Worm (Caenorhabditis elegans) whole organism, L3 larva: ENCODE data around the gene R13H4.7.

Experiments
- aly-2 ChIP-seq: fragments of 150-350 bp; optimal IDR thresholded peaks from 2 replicates; lab custom pipeline; 2014; ENCODE audit warnings: missing biosample characterization, missing genetic modification characterization
- ceh-82 ChIP-seq: fragments of 150-350 bp; optimal IDR thresholded peaks from 2 replicates; lab custom pipeline; 2014; ENCODE audit warnings: missing biosample characterization, missing genetic modification characterization
- daf-12 ChIP-seq: fragments of 150-350 bp; optimal IDR thresholded peaks from 2 replicates; lab custom pipeline; 2014; ENCODE audit warnings: missing biosample characterization, missing genetic modification reagents, missing genetic modification characterization
- egl-27 ChIP-seq: sonication (generic microtip); optimal IDR thresholded peaks from 4 replicates; lab custom pipeline; 2017; ENCODE audit warnings: missing biosample characterization, missing genetic modification reagents, missing genetic modification characterization
- elt-1 ChIP-seq: fragments of 150-350 bp; optimal IDR thresholded peaks from 2 replicates; lab custom pipeline; 2014; ENCODE audit warnings: missing biosample characterization, missing genetic modification characterization
- elt-3 ChIP-seq, 3 experiments: fragments of 150-350 bp in 1 of 3; sonication (generic microtip) in 2 of 3; optimal IDR thresholded peaks; 2 replicates in 2 of 3; 4 replicates in 1 of 3; lab custom pipeline; 2014 to 2017; ENCODE audit warnings: missing biosample characterization in 3 of 3, missing genetic modification characterization in 3 of 3
- eor-1 ChIP-seq, 2 experiments: fragments of 150-350 bp; optimal IDR thresholded peaks; 2 replicates each; lab custom pipeline; 2014 to 2018; ENCODE audit warnings: missing biosample characterization in 2 of 2, missing genetic modification characterization in 2 of 2
- fkh-10 ChIP-seq: sonication (generic microtip); optimal IDR thresholded peaks from 2 replicates; lab custom pipeline; 2017; ENCODE audit warnings: missing biosample characterization, missing genetic modification reagents, missing genetic modification characterization
- fkh-2 ChIP-seq: fragments of 150-350 bp; optimal IDR thresholded peaks from 2 replicates; lab custom pipeline; 2014; ENCODE audit warnings: missing biosample characterization, missing genetic modification reagents, missing genetic modification characterization
- fos-1 ChIP-seq: fragments of 150-350 bp; optimal IDR thresholded peaks from 2 replicates; lab custom pipeline; 2014; ENCODE audit warnings: missing biosample characterization, missing genetic modification characterization
- jun-1 ChIP-seq: fragments of 150-350 bp; optimal IDR thresholded peaks from 2 replicates; lab custom pipeline; 2014; ENCODE audit warnings: missing biosample characterization, missing genetic modification reagents, missing genetic modification characterization
- lin-15B ChIP-seq: fragments of 150-350 bp; optimal IDR thresholded peaks from 2 replicates; lab custom pipeline; 2014; ENCODE audit warnings: missing biosample characterization, missing genetic modification characterization
- lsy-12 ChIP-seq: sonication (generic microtip); optimal IDR thresholded peaks from 2 replicates; lab custom pipeline; 2016; ENCODE audit warnings: mild to moderate bottlenecking, missing genetic modification characterization, missing compliant biosample characterization
- mdl-1 ChIP-seq: fragments of 150-350 bp; optimal IDR thresholded peaks from 2 replicates; lab custom pipeline; 2014; ENCODE audit warnings: missing biosample characterization, missing genetic modification characterization
- mml-1 ChIP-seq: fragments of 150-350 bp; sonication (generic microtip); optimal IDR thresholded peaks from 3 replicates; lab custom pipeline; 2014; ENCODE audit warnings: missing biosample characterization, missing genetic modification characterization
- nfya-1 ChIP-seq: sonication (generic microtip); optimal IDR thresholded peaks from 2 replicates; lab custom pipeline; 2017; ENCODE audit warnings: missing genetic modification characterization, mild to moderate bottlenecking, missing compliant biosample characterization, antibody characterized with exemption, moderate library complexity; ENCODE audit not compliant: insufficient read depth
- nhr-11 ChIP-seq: fragments of 150-350 bp; optimal IDR thresholded peaks from 2 replicates; lab custom pipeline; 2014; ENCODE audit warnings: missing biosample characterization, missing genetic modification characterization
- nhr-23 ChIP-seq: fragments of 150-350 bp; optimal IDR thresholded peaks from 2 replicates; lab custom pipeline; 2014; ENCODE audit warnings: missing biosample characterization, missing genetic modification reagents, missing genetic modification characterization
- nhr-237 ChIP-seq: fragments of 150-350 bp; optimal IDR thresholded peaks from 2 replicates; lab custom pipeline; 2014; ENCODE audit warnings: missing biosample characterization, missing genetic modification characterization
- nhr-25 ChIP-seq: sonication (generic microtip); optimal IDR thresholded peaks from 2 replicates; lab custom pipeline; 2017; ENCODE audit warnings: missing biosample characterization, missing genetic modification characterization
- nhr-28 ChIP-seq: fragments of 150-350 bp; optimal IDR thresholded peaks from 2 replicates; lab custom pipeline; 2014; ENCODE audit warnings: missing biosample characterization, missing genetic modification characterization
- nhr-67 ChIP-seq: fragments of 150-350 bp; optimal IDR thresholded peaks from 2 replicates; lab custom pipeline; 2014; ENCODE audit warnings: missing biosample characterization, missing genetic modification characterization
- nhr-76 ChIP-seq: fragments of 150-350 bp; sonication (generic microtip); optimal IDR thresholded peaks from 5 replicates; lab custom pipeline; 2014; ENCODE audit warnings: missing biosample characterization, missing genetic modification characterization
- nhr-77 ChIP-seq: fragments of 150-350 bp; optimal IDR thresholded peaks from 2 replicates; lab custom pipeline; 2014; ENCODE audit warnings: missing biosample characterization, missing genetic modification characterization
- pqm-1 ChIP-seq: fragments of 150-350 bp; optimal IDR thresholded peaks from 2 replicates; lab custom pipeline; 2017; ENCODE audit warnings: missing biosample characterization, missing genetic modification characterization, inconsistent platforms
- sea-2 ChIP-seq: fragments of 150-350 bp; sonication (generic microtip); optimal IDR thresholded peaks from 4 replicates; lab custom pipeline; 2014; ENCODE audit warnings: missing biosample characterization, missing genetic modification reagents, missing genetic modification characterization
- skn-1 ChIP-seq: fragments of 150-350 bp; optimal IDR thresholded peaks from 2 replicates; lab custom pipeline; 2014; ENCODE audit warnings: missing biosample characterization, missing genetic modification characterization
- snpc-4 ChIP-seq: fragments of 150-350 bp; optimal IDR thresholded peaks from 2 replicates; lab custom pipeline; 2014; ENCODE audit warnings: missing biosample characterization, missing genetic modification characterization
- unc-39 ChIP-seq: sonication (generic microtip); optimal IDR thresholded peaks from 4 replicates; lab custom pipeline; 2017; ENCODE audit warnings: missing biosample characterization, missing genetic modification characterization
- zag-1 ChIP-seq: fragments of 150-350 bp; optimal IDR thresholded peaks from 2 replicates; lab custom pipeline; 2014; ENCODE audit warnings: missing biosample characterization, missing genetic modification characterization

R13H4.7 gene

DNA sequence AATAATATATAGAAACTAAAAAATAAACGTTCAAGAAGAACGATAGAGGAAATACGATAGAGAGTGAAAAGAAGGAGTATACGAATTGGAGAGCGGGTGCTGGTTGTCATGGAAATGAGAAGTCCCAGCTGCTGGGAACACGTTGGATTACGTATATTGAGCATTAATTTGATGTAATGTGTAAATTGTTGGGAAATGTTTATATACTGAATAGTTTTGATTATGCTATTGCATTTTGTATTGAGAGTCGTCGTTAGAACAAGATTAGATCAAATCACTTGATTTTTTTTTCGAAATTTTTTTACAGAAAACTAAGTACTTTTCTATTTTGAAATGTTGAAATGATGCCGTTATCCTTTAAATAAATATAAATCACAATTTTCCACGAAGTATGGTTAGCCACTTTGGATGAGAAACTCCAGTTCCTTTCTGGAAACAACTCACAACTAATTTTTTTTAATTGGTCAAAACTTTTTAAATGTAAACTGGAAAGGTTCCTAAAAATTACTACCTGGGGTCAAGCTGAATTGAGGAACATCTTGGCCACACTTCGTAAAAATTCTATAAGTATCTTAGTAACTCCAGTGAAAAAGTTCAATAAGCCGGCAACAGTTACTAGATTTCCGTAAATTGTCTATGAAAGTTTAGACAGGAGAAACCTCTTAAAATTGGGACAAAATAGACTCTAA, 24.2 kb downstream of the R13H4.7 start, which contains the start of gene nphp-4:
TSS of gene nphp-4 (minus strand) at position 51 of the 689 bp plus-strand sequence.
- no peak for TF ChIP-seq elt-1 (tag; lab: Kevin White, UChicago)
- TF ChIP-seq nhr-25 (tag; lab: Kevin White, UChicago) = no peak
- TF ChIP-seq lsy-12 (tag; lab: Kevin White, UChicago) = no peak
- TF ChIP-seq fos-1 (tag; lab: Kevin White, UChicago) = no peak
- no peak for TF ChIP-seq unc-39
- TF ChIP-seq zag-1 (tag; lab: Kevin White, UChicago) = no peak
- no peak for TF ChIP-seq fkh-10 (GFP tag; lab: Kevin White, UChicago)
- no peak for TF ChIP-seq snpc-4 (tag; lab: Kevin White, UChicago)
- no peak for TF ChIP-seq mdl-1
- no peak for TF ChIP-seq aly-2
- no peak for TF ChIP-seq eor-1 (tag; optimal IDR thresholded peaks at IDR 0.05; lab: Kevin White, UChicago)
- no peak for TF ChIP-seq lin-15B (tag; lab: Kevin White, UChicago)
- no peak for TF ChIP-seq nhr-237 (tag; lab: Kevin White, UChicago)
- TF ChIP-seq sea-2 (GFP tag; lab: Kevin White, UChicago) = no peak
- no peak for TF ChIP-seq fkh-2 (tag; lab: Kevin White, UChicago)
- no peak for TF ChIP-seq nhr-76 (tag; lab: Kevin White, UChicago)
- no peak for TF ChIP-seq mml-1 (tag; lab: Kevin White, UChicago)

ce11 chrV:11839220-11839619, 28.8 kb downstream of the R13H4.7 start, which contains the start of gene idpb-5:
Gene idpb-5 (plus strand): TSS chrV:11839520.
- TF ChIP-seq egl-27 (no peak), pqm-1 (no peak)

- TF ChIP-seq egl-27 (no peak), nhr-67 (tag; lab: Kevin White, UChicago) (no peak)
Measured at ce11 chrV:11836073-11836472, 32.0 kb downstream of the R13H4.7 start, which contains the start of gene R13H4.2. Gene R13H4.2 (plus strand): TSS chrV:11836391.

ce11 chrV:11833319-11833718, 34.7 kb downstream of the R13H4.7 start, which contains the start of gene pho-8:
Gene pho-8 (plus strand): TSS chrV:11833619.
- TF ChIP-seq nhr-28 (tag; lab: Kevin White, UChicago) (no peak), daf-12 (tag; lab: Kevin White, UChicago) (no peak)
- TF ChIP-seq, all 47 proteins: peak for 0

- TF ChIP-seq nhr-77 (tag; lab: Kevin White, UChicago) (no peak), aly-2 (no peak), mml-1 (tag; lab: Kevin White, UChicago) (no peak), jun-1 (tag; lab: Kevin White, UChicago) (no peak), sea-2 (GFP tag; lab: Kevin White, UChicago) (no peak), elt-3 (tag; optimal IDR thresholded peaks at IDR 0.05; lab: Kevin White, UChicago) (no peak), ceh-82 (tag; lab: Kevin White, UChicago) (no peak), nhr-11 (tag; lab: Kevin White, UChicago) (no peak), elt-1 (tag; lab: Kevin White, UChicago) (no peak), fkh-2 (tag; lab: Kevin White, UChicago) (no peak), skn-1 (tag; lab: Kevin White, UChicago) (no peak)
Measured at ce11 chrV:11829282-11829681, 38.8 kb downstream of the R13H4.7 start, which contains the start of gene col-158. Gene col-158 (plus strand): TSS chrV:11829582.

DNA sequence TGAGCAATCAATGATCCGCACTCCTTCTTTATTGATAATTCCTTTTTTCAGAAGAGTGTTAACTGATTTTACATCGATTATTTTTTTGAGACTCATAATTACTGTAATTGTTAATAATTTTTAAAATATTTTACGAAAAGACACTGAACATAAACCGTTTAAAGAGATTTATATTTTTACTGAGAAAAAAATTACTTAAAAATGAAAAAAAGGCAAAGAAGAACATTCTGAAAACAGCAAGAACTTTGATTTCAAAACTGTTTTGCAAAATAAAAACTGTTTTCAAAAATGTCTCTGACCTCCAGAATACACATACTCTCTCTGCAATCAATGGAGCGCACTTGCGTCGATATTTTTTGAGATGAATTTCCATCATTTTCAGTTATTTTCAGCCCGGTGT, 41.1 kb downstream of the R13H4.7 start, which contains the start of the genes mpst-1 and D2023.6:
TSS of gene mpst-1 (minus strand) at position 101 of the 400 bp plus-strand sequence.
TSS of gene D2023.6 (plus strand) at position 388 of the 400 bp plus-strand sequence.
- no peak for TF ChIP-seq elt-3 (tag; optimal IDR thresholded peaks at IDR 0.05; lab: Kevin White, UChicago)
- no peak for TF ChIP-seq zag-1 (tag; lab: Kevin White, UChicago)
- peak; percentile 3 for TF ChIP-seq nhr-23 (tag; lab: Kevin White, UChicago)
- TF ChIP-seq aly-2 = no peak
- peak; percentile 37 for TF ChIP-seq nfya-1 (tag; lab: Kevin White, UChicago)
